Worm (Caenorhabditis elegans) whole organism, L2 larva: ENCODE measurements around the gene Y51A2B.9.

Source experiments
- F13H6.1 ChIP-seq: sonication (generic microtip); optimal IDR thresholded peaks from 2 replicates; lab custom pipeline; 2016; ENCODE audit warnings: missing genetic modification characterization, missing compliant biosample characterization
- Y55F3AM.14 ChIP-seq: fragments of 200-800 bp; sonication (Bioruptor generic); optimal IDR thresholded peaks from 2 replicates; lab custom pipeline; 2018; ENCODE audit warnings: mild to moderate bottlenecking, missing genetic modification characterization, missing compliant biosample characterization
- blmp-1 ChIP-seq: sonication (generic microtip); optimal IDR thresholded peaks from 2 replicates; lab custom pipeline; 2017; ENCODE audit warnings: missing genetic modification characterization, mild to moderate bottlenecking, missing compliant biosample characterization, antibody characterized with exemption, moderate library complexity; ENCODE audit not compliant: insufficient read depth
- ceh-16 ChIP-seq: fragments of 150-350 bp; optimal IDR thresholded peaks from 2 replicates; lab custom pipeline; 2014; ENCODE audit warnings: missing biosample characterization, missing genetic modification characterization
- ceh-82 ChIP-seq: fragments of 150-350 bp; optimal IDR thresholded peaks from 2 replicates; lab custom pipeline; 2014; ENCODE audit warnings: missing biosample characterization, missing genetic modification characterization
- crh-2 ChIP-seq: sonication (generic microtip); optimal IDR thresholded peaks from 2 replicates; lab custom pipeline; 2017; ENCODE audit warnings: missing biosample characterization, missing genetic modification characterization
- egl-27 ChIP-seq: sonication (generic microtip); optimal IDR thresholded peaks from 3 replicates; lab custom pipeline; 2017; ENCODE audit warnings: missing biosample characterization, missing genetic modification reagents, missing genetic modification characterization
- elt-1 ChIP-seq: fragments of 150-350 bp; optimal IDR thresholded peaks from 2 replicates; lab custom pipeline; 2014; ENCODE audit warnings: missing biosample characterization, missing genetic modification characterization
- fos-1 ChIP-seq: fragments of 150-350 bp; optimal IDR thresholded peaks from 2 replicates; lab custom pipeline; 2014; ENCODE audit warnings: missing biosample characterization, missing genetic modification characterization
- gmeb-1 ChIP-seq: fragments of 150-350 bp; optimal IDR thresholded peaks from 2 replicates; lab custom pipeline; 2014; ENCODE audit warnings: missing biosample characterization, missing genetic modification characterization
- lin-13 ChIP-seq: fragments of 150-350 bp; optimal IDR thresholded peaks from 2 replicates; lab custom pipeline; 2014; ENCODE audit warnings: missing biosample characterization, missing genetic modification reagents, missing genetic modification characterization
- lin-39 ChIP-seq: fragments of 150-350 bp; optimal IDR thresholded peaks from 2 replicates; lab custom pipeline; 2014; ENCODE audit warnings: missing biosample characterization, missing genetic modification reagents, missing genetic modification characterization
- lsy-2 ChIP-seq, 2 experiments: fragments of 150-350 bp in 1 of 2; sonication (generic microtip) in 1 of 2; optimal IDR thresholded peaks; 2 replicates each; lab custom pipeline; 2014 to 2017; ENCODE audit warnings: missing biosample characterization in 2 of 2, missing genetic modification characterization in 2 of 2
- mab-5 ChIP-seq: fragments of 150-350 bp; optimal IDR thresholded peaks from 2 replicates; lab custom pipeline; 2014; ENCODE audit warnings: missing biosample characterization, missing genetic modification characterization
- mbf-1 ChIP-seq: sonication (generic microtip); optimal IDR thresholded peaks from 2 replicates; lab custom pipeline; 2017; ENCODE audit warnings: missing biosample characterization, missing genetic modification characterization
- mdl-1 ChIP-seq, 2 experiments: fragments of 150-350 bp in 1 of 2; sonication (generic microtip) in 1 of 2; optimal IDR thresholded peaks; 2 replicates each; lab custom pipeline; 2017; ENCODE audit warnings: missing biosample characterization in 2 of 2, missing genetic modification characterization in 2 of 2
- nhr-11 ChIP-seq: fragments of 150-350 bp; optimal IDR thresholded peaks from 2 replicates; lab custom pipeline; 2014; ENCODE audit warnings: missing biosample characterization, missing genetic modification characterization
- nhr-12 ChIP-seq: fragments of 150-350 bp; optimal IDR thresholded peaks from 2 replicates; lab custom pipeline; 2014; ENCODE audit warnings: missing biosample characterization, missing genetic modification characterization
- nhr-129 ChIP-seq: fragments of 150-350 bp; optimal IDR thresholded peaks from 2 replicates; lab custom pipeline; 2014; ENCODE audit warnings: missing biosample characterization, missing genetic modification characterization
- nhr-23 ChIP-seq: fragments of 150-350 bp; optimal IDR thresholded peaks from 2 replicates; lab custom pipeline; 2014; ENCODE audit warnings: missing biosample characterization, missing genetic modification reagents, missing genetic modification characterization
- nhr-237 ChIP-seq: fragments of 150-350 bp; optimal IDR thresholded peaks from 2 replicates; lab custom pipeline; 2014; ENCODE audit warnings: missing biosample characterization, missing genetic modification characterization
- nhr-25 ChIP-seq: fragments of 150-350 bp; sonication (generic microtip); optimal IDR thresholded peaks from 3 replicates; lab custom pipeline; 2014; ENCODE audit warnings: missing biosample characterization, missing genetic modification characterization
- nhr-77 ChIP-seq: fragments of 150-350 bp; optimal IDR thresholded peaks from 2 replicates; lab custom pipeline; 2014; ENCODE audit warnings: missing biosample characterization, missing genetic modification characterization
- peb-1 ChIP-seq: fragments of 150-350 bp; optimal IDR thresholded peaks from 2 replicates; lab custom pipeline; 2014; ENCODE audit warnings: missing biosample characterization, missing genetic modification characterization
- skn-1 ChIP-seq: sonication (generic microtip); optimal IDR thresholded peaks from 2 replicates; lab custom pipeline; 2017; ENCODE audit warnings: missing biosample characterization, missing genetic modification characterization
- sma-9 ChIP-seq, 2 experiments: fragments of 150-350 bp in 1 of 2; sonication (generic microtip) in 1 of 2; optimal IDR thresholded peaks; 2 replicates each; lab custom pipeline; 2014 to 2016; ENCODE audit warnings: missing genetic modification characterization in 2 of 2, mild to moderate bottlenecking in 1 of 2, missing biosample characterization in 1 of 2, missing compliant biosample characterization in 1 of 2, missing genetic modification reagents in 1 of 2, moderate library complexity in 1 of 2
- snpc-4 ChIP-seq: fragments of 150-350 bp; optimal IDR thresholded peaks from 2 replicates; lab custom pipeline; 2014; ENCODE audit warnings: missing biosample characterization, missing genetic modification characterization
- unc-39 ChIP-seq: fragments of 150-350 bp; optimal IDR thresholded peaks from 2 replicates; lab custom pipeline; 2014; ENCODE audit warnings: missing biosample characterization, missing genetic modification characterization
- unc-55 ChIP-seq: fragments of 150-350 bp; sonication (generic microtip); optimal IDR thresholded peaks from 3 replicates; lab custom pipeline; 2014; ENCODE audit warnings: missing biosample characterization, missing genetic modification reagents, missing genetic modification characterization
- unc-62 ChIP-seq: fragments of 150-350 bp; optimal IDR thresholded peaks from 2 replicates; lab custom pipeline; 2014; ENCODE audit warnings: missing biosample characterization, missing genetic modification reagents, missing genetic modification characterization
- zag-1 ChIP-seq: fragments of 150-350 bp; optimal IDR thresholded peaks from 2 replicates; lab custom pipeline; 2014; ENCODE audit warnings: missing biosample characterization, missing genetic modification characterization
- ztf-11 ChIP-seq: sonication (generic microtip); optimal IDR thresholded peaks from 2 replicates; lab custom pipeline; 2017; ENCODE audit warnings: missing biosample characterization, missing genetic modification characterization
- ztf-4 ChIP-seq: fragments of 150-350 bp; optimal IDR thresholded peaks from 2 replicates; lab custom pipeline; 2014; ENCODE audit warnings: missing biosample characterization, missing genetic modification characterization

The Y51A2B.9 gene

DNA sequence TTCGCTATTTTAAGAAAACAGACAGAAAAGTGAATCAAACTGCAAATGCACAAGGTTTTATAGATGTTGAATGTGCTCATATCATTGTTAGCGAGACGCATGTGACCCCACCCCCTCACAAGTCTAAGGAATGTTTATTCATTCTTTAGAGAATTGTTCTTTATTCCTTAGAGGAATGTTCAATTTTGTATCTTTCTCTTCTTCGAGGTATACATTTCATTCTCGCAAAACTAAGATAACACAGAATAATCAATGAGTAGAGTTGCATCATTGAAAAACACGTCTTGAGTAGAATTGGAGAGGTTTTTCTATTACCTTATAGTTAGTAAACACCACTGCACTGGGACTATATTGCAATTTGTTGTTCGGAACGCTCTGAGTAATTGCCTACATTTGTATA is 39.4 kb upstream of the Y51A2B.9 start, which contains the start of gene ZK262.20:
TSS of gene ZK262.20 (minus strand) at position 101 of the 400 bp plus-strand sequence.
- TF ChIP-seq unc-39 = no peak
- no peak for TF ChIP-seq ztf-11 (tag; lab: Kevin White, UChicago)
- no peak for TF ChIP-seq elt-1 (tag; lab: Kevin White, UChicago)
- TF ChIP-seq F13H6.1 = no peak
- no peak for TF ChIP-seq fos-1
- TF ChIP-seq ceh-82 (tag; lab: Kevin White, UChicago) = no peak
- no peak for TF ChIP-seq lin-13 (GFP tag; lab: Kevin White, UChicago)
- no peak for TF ChIP-seq nhr-12
- TF ChIP-seq egl-27 (tag; lab: Kevin White, UChicago) = no peak
- no peak for TF ChIP-seq mab-5 (tag; lab: Kevin White, UChicago)
- TF ChIP-seq nhr-25 (tag; lab: Kevin White, UChicago) = no peak
- TF ChIP-seq unc-62 = no peak
- TF ChIP-seq crh-2 (tag; lab: Kevin White, UChicago) = no peak
- no peak for TF ChIP-seq snpc-4 (tag; lab: Kevin White, UChicago)
- no peak for TF ChIP-seq mbf-1

DNA sequence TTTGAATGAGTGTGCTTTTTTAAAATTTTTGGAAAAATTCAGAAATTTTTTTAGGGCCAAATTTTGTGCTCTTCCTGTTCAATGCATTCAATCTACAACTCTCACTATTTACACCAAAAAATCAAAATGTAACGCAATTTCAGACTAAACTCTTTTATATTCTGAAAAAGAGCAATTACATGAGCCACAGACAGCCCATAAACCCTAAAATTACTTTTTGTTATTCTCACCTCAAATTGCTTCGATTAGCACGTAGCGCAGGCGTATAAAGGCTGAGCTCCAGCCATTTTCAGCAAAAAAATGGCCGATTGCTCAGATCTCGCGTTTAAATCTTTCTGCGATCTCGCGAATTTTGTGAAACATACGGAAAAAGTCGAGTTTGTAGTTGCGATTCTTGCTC is 35.9 kb upstream of the Y51A2B.9 start, which contains the start of gene srw-82:
TSS of gene srw-82 (plus strand) at position 301 of the 400 bp plus-strand sequence.
- no peak for TF ChIP-seq lin-39
- TF ChIP-seq lsy-2 (tag; optimal IDR thresholded peaks at IDR 0.05; lab: Kevin White, UChicago) = no peak
- no peak for TF ChIP-seq ztf-4 (tag; lab: Kevin White, UChicago)
- no peak for TF ChIP-seq snpc-4 (tag; lab: Kevin White, UChicago)
- TF ChIP-seq lin-13 (GFP tag; lab: Kevin White, UChicago) = no peak
- no peak for TF ChIP-seq blmp-1 (tag; lab: Kevin White, UChicago)
- no peak for TF ChIP-seq nhr-237 (tag; lab: Kevin White, UChicago)
- TF ChIP-seq ceh-16 (tag; lab: Kevin White, UChicago) = no peak
- TF ChIP-seq fos-1 = no peak
- TF ChIP-seq zag-1 (tag; lab: Kevin White, UChicago) = no peak
- no peak for TF ChIP-seq elt-1 (tag; lab: Kevin White, UChicago)
- TF ChIP-seq ceh-82 (tag; lab: Kevin White, UChicago) = no peak
- no peak for TF ChIP-seq peb-1 (tag; lab: Kevin White, UChicago)
- no peak for TF ChIP-seq nhr-23 (tag; lab: Kevin White, UChicago)
- no peak for TF ChIP-seq skn-1 (tag; lab: Kevin White, UChicago)
- no peak for TF ChIP-seq unc-55 (GFP tag; lab: Kevin White, UChicago)
- no peak for TF ChIP-seq sma-9 (GFP tag; optimal IDR thresholded peaks at IDR 0.05; lab: Kevin White, UChicago)
- TF ChIP-seq sma-9 (tag; optimal IDR thresholded peaks at IDR 0.05; lab: Kevin White, UChicago) = no peak
- no peak for TF ChIP-seq nhr-77 (tag; lab: Kevin White, UChicago)
- TF ChIP-seq mbf-1 = no peak
- TF ChIP-seq ztf-11 (tag; lab: Kevin White, UChicago) = no peak

DNA sequence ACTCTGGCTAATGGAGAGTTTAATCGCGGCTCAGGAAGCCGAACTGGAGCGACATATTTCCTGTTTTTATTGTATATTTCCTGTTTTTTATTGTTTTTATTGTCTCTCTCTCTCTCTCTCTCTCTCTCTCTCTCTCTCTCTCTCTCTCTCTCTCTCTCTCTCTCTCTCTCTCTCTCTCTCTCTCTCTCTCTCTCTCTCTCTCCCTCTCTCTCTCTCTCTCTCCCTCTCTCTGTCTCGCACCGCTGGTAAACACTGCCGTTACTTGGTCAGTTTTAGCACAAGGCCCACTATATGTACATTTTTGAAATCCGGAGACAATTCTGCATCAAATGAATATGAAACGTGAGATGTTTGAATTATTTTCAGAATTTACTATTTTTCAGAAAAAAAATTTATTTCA is 35.3 kb upstream of the Y51A2B.9 start:
- TF ChIP-seq Y55F3AM.14 (GFP tag; lab: Kevin White, UChicago) = no peak
- TF ChIP-seq mbf-1 = no peak
- TF ChIP-seq nhr-237 (tag; lab: Kevin White, UChicago) = no peak
- TF ChIP-seq gmeb-1 (tag; lab: Kevin White, UChicago) = no peak
- TF ChIP-seq nhr-129 (tag; lab: Kevin White, UChicago) = no peak
- no peak for TF ChIP-seq peb-1 (tag; lab: Kevin White, UChicago)

DNA sequence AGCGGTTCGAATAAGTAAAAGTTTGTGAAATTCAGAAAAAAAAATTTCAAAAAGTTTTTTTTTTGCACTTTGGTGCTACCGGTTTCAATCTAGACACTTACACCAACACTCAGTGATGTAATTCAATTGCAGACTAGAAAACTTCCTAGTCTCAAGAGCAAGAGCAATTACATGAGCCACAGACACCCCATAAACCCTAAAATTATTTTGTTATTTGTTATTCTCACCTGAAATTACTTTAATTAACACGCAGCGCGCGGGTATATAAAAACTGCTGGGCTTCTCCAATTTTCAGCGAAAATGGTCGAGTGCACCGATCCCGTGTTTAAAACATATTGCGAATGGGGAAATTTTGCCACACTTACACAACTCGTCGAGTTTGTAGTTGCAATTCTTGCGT is 30.7 kb upstream of the Y51A2B.9 start, which contains the start of gene srw-83:
TSS of gene srw-83 (plus strand) at position 301 of the 400 bp plus-strand sequence.
- TF ChIP-seq mab-5 (tag; lab: Kevin White, UChicago) (no peak), lsy-2 (tag; optimal IDR thresholded peaks at IDR 0.05; lab: Kevin White, UChicago) (no peak), peb-1 (tag; lab: Kevin White, UChicago) (no peak), unc-62 (no peak), Y55F3AM.14 (GFP tag; lab: Kevin White, UChicago) (no peak), nhr-11 (tag; lab: Kevin White, UChicago) (no peak), skn-1 (tag; lab: Kevin White, UChicago) (no peak), sma-9 (GFP tag; optimal IDR thresholded peaks at IDR 0.05; lab: Kevin White, UChicago) (no peak), sma-9 (tag; optimal IDR thresholded peaks at IDR 0.05; lab: Kevin White, UChicago) (no peak), gmeb-1 (tag; lab: Kevin White, UChicago) (no peak), snpc-4 (tag; lab: Kevin White, UChicago) (no peak), crh-2 (tag; lab: Kevin White, UChicago) (no peak), mbf-1 (no peak), egl-27 (tag; lab: Kevin White, UChicago) (no peak), nhr-25 (tag; lab: Kevin White, UChicago) (no peak), mdl-1 (tag; optimal IDR thresholded peaks at IDR 0.05; lab: Kevin White, UChicago) (no peak), ztf-11 (tag; lab: Kevin White, UChicago) (no peak)
